Worm (Caenorhabditis elegans): ENCODE measurements around the gene tbc-1.

tbc-1 gene

DNA sequence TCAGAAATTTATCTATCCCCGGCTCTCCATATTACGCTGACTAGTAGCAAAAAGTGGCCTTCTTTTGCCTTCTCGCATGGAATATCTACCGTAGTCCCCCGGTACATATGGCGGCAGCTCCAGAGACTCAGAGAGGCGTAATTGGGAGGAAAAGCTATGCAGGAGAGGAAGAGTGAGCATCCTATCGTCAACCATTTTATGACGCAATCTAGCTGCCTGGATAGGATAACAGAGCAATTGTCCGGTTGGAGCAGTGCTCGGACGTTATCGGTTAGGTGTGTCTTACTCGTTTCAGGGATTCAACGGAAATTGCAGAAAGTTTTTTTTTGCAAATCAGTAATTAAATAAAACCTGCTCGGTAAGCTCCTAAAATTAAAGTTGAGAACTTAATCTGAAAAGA is 13.4 kb upstream of the tbc-1 start:
- TF ChIP-seq unc-62 (GFP tag; optimal IDR thresholded peaks at IDR 0.05 in 1 of 2), result peak in 1 of 2 experiments; percentile 84
- no peak for TF ChIP-seq unc-62 (tag; optimal IDR thresholded peaks at IDR 0.05)
- no peak for TF ChIP-seq lin-39 (tag; optimal IDR thresholded peaks at IDR 0.05)

DNA sequence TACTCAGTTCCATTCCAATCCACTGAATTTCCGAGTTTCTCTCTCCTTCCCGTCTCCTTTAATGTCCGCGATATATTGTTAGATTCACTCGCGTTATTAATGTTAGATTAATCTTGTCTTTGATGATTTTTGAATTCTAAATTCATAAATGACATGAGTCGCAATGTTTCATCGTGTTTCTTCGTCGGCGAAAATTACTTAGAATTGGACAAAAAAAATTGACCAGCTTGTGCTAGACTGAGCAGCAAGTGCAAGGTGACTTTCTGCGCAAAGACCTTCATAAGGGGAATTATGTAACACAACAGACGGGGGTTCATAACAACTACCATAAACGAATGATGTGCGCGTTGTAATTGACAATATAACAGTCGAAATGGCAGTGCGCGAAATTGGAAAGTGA is 12.2 kb upstream of the tbc-1 start:
- TF ChIP-seq ztf-7 (tag; optimal IDR thresholded peaks at IDR 0.05), result no peak
- no peak for TF ChIP-seq zip-11 (GFP tag; IDR thresholded peaks at IDR 0.05)
- peak in 1 of 2 experiments; percentile 97 for TF ChIP-seq unc-62 (GFP tag; optimal IDR thresholded peaks at IDR 0.05 in 1 of 2)
- TF ChIP-seq unc-62 (tag; optimal IDR thresholded peaks at IDR 0.05), result no peak
- TF ChIP-seq fkh-10 (GFP tag; optimal IDR thresholded peaks at IDR 0.05), result no peak
- TF ChIP-seq nhr-76 (tag; optimal IDR thresholded peaks at IDR 0.05), result no peak
- TF ChIP-seq vab-7 (GFP tag; IDR thresholded peaks at IDR 0.05), result no peak

DNA sequence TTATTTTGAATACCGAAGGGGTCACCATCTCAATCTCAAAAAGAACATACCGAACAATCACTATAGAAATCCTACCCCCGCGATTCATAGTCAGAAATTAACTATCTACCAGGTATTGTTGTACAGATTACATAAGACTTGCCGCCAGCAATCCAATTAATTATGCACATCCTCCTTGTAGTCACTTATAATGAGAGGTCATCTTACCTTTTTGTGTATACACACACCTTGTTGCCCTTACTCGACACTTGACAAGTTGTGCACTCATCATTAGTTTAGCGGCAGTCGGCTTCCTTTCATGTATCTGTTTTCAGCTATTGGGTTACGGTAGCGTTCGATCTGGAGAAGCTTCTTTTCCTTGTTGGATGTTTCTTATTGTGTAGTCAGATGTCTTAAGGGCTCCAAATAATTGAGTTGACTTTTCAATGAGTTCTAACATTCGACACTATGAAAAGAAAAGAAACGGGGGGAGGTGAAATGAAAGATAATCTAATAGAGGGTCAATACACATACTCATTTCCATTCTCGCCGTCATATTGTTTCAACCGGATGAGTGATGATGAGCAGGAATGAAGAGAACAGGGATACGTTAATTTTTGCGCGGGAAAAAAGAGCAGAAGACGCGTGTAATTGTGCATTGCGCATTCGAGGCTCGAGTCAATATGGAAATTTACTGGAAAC is 11.0 kb upstream of the tbc-1 start:
- TF ChIP-seq unc-62 (GFP tag; optimal IDR thresholded peaks at IDR 0.05 in 1 of 2) (peak in 1 of 2 experiments; percentile 67), unc-62 (tag; optimal IDR thresholded peaks at IDR 0.05) (no peak), sdz-12 (GFP tag; optimal IDR thresholded peaks at IDR 0.05) (no peak)

DNA sequence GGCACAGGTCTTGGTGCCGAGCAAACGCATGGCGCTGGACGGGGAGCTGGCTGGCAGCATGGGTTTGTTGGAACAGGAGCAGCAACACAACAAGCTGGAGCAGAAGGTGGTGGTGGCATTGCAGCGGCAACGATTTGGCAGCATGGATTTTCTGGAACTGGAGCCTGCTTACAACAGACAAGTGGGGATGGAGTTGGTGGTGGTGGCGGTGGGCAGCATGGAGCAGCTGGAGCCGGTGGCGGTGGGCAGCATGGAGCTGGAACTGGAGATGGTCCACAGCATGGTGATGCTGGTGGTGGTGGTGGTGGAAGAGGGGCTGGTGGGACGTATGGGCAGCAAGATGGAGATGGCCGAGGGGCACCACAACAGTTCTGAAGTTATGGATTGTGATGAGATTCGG is 9.7 kb upstream of the tbc-1 start:
- TF ChIP-seq ceh-32 (tag; optimal IDR thresholded peaks at IDR 0.05; ENCODE audit: poor library complexity) (no peak), set-16 (GFP tag; IDR thresholded peaks at IDR 0.05) (peak; percentile 92), madf-5 (GFP tag; IDR thresholded peaks at IDR 0.05) (0 out of 4 replicates have a peak, but pooled peaks of 1 of the 2 experiments have one; percentile 43)

DNA sequence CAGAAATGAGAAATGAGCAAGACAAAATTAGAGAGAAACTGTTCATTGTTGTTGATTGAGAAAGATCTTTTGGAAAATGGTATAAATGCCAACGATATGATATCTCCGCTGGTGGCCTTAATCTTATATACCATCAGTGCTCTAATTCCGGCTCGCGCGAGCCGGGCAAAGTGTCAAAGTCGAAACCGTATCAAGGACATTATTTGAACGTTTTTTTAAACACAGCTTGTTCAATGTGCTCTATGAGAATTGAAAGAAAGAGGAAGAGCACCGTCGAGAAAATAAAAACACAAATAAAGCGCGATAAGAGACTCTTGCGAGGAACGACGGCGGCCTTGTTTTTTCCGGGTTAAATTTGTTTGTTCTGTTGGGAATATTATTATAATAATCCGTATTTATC is 9.1 kb upstream of the tbc-1 start, which contains the start of gene idpp-3:
Gene idpp-3, minus strand, starts transcription at position 101 of the 400 bp plus-strand sequence.
- TF ChIP-seq egl-43 (GFP tag; IDR thresholded peaks at IDR 0.05), result no peak
- TF ChIP-seq aha-1 (tag), result peak; percentile 28

DNA sequence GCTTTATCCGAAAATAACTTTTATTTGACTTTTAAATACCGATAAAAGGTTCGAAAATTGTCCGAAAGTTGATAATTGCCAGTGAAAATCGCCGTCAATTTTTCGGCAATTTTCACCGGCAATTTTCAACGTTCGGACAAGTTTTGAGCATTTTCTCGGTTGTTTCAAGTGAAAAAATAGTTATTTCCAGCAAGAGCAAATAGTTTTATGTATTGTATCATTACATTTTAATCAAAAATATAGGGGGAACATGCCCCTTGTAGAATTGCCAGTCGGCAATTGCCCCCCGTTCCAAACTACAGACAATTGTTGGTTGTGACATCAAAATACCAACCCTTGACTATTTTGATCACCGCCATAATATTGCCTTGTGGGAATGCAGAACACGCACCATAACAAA is 8.1 kb upstream of the tbc-1 start, which contains the start of gene rgs-10:
Gene rgs-10, plus strand, starts transcription at position 301 of the 400 bp plus-strand sequence.
- TF ChIP-seq dmd-6 (GFP tag; IDR thresholded peaks at IDR 0.05) (no peak), egl-27 (tag; optimal IDR thresholded peaks at IDR 0.05) (no peak), nhr-48 (tag; optimal IDR thresholded peaks at IDR 0.05) (no peak), T26A8.4 (GFP tag; IDR thresholded peaks at IDR 0.05) (no peak), tag-97 (GFP tag; IDR thresholded peaks at IDR 0.05) (no peak), unc-130 (GFP tag; optimal IDR thresholded peaks at IDR 0.05) (no peak), hif-1 (tag; optimal IDR thresholded peaks at IDR 0.05) (no peak), dve-1 (tag; optimal IDR thresholded peaks at IDR 0.05; ENCODE audit: insufficient read depth) (no peak), snpc-4 (tag; optimal IDR thresholded peaks at IDR 0.05) (no peak), mxl-3 (GFP tag; optimal IDR thresholded peaks at IDR 0.05) (no peak), zip-2 (tag; optimal IDR thresholded peaks at IDR 0.05) (no peak)

DNA sequence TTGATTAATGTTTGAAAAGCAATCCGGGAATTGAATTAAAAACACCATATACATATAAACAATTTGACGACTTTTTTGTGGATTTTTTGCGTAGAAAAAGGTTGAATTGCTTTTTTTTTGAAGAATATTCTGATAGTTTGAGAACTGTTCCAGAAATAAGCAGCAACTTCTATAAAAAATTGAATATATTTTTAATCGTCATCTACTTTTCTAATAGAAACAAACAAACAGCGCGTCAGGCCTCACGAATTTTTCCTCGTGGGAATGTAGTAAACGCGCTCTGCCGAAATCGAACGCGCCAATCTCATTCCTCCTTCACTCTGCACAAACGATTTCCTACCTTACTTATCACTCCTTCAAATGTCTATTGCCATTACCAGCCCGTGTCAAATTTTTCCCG is 6.3 kb upstream of the tbc-1 start, which contains the start of gene rgs-11:
Gene rgs-11, plus strand, starts transcription at position 301 of the 400 bp plus-strand sequence.
- no peak for TF ChIP-seq F49E8.2 (tag; optimal IDR thresholded peaks at IDR 0.05; ENCODE audit: borderline replicate concordance)
- TF ChIP-seq F44E2.7 (GFP tag; IDR thresholded peaks at IDR 0.05), result no peak
- TF ChIP-seq unc-39 (tag; optimal IDR thresholded peaks at IDR 0.05), result no peak
- TF ChIP-seq lin-39 (tag; optimal IDR thresholded peaks at IDR 0.05), result no peak
- no peak for TF ChIP-seq dmd-9 (GFP tag; IDR thresholded peaks at IDR 0.05)
- no peak for TF ChIP-seq vab-7 (GFP tag; IDR thresholded peaks at IDR 0.05)
- no peak for TF ChIP-seq php-3 (GFP tag; IDR thresholded peaks at IDR 0.05)
- no peak for TF ChIP-seq lin-1 (GFP tag; IDR thresholded peaks at IDR 0.05)
- TF ChIP-seq nhr-48 (tag; optimal IDR thresholded peaks at IDR 0.05), result no peak
- TF ChIP-seq ceh-32 (tag; optimal IDR thresholded peaks at IDR 0.05; ENCODE audit: poor library complexity), result no peak
- TF ChIP-seq mxl-3 (GFP tag; optimal IDR thresholded peaks at IDR 0.05), result no peak
